In genomic region chr3R:10411752-10412549, dm6 we compare ENCODE assay signal across 1 fruit fly cellular context.
A peak's percentile ranks its signal among the peaks of the same experiment; 100 is the strongest.
TF ChIP-seq lines count a peak whose summit lies in the region.

No protein-coding gene starts in this region.

TF ChIP-seq in whole organism, embryonic, 481 proteins besides CTCF, POLR2A, EP300 and RAD21 (continued from another document):
- TF ChIP-seq fru (optimal IDR thresholded peaks at IDR 0.05; lab: Kevin White, UChicago) (no peak), zen (tag; optimal IDR thresholded peaks at IDR 0.05; lab: Kevin White, UChicago) (no peak), CG33213 (GFP tag; optimal IDR thresholded peaks at IDR 0.05; lab: Kevin White, UChicago) (no peak), croc (GFP tag; conservative IDR thresholded peaks at IDR 0.05; lab: Robert Waterston, UW) (no peak), CG9215 (GFP tag; IDR thresholded peaks at IDR 0.05; lab: Robert Waterston, UW) (peak; percentile 40; the same call in 1 of the 2 replicates), CG9817 (tag; optimal IDR thresholded peaks at IDR 0.05; lab: Kevin White, UChicago) (peak; percentile 53), dimm (GFP tag; IDR thresholded peaks at IDR 0.05; lab: Robert Waterston, UW) (no peak), Fer3 (tag; optimal IDR thresholded peaks at IDR 0.05; lab: Kevin White, UChicago) (peak; percentile 80), insv (GFP tag; optimal IDR thresholded peaks at IDR 0.05; lab: Kevin White, UChicago) (no peak), CG17612 (GFP tag; IDR thresholded peaks at IDR 0.05; lab: Robert Waterston, UW) (no peak), sob (GFP tag; IDR thresholded peaks at IDR 0.05; lab: Robert Waterston, UW) (peak; percentile 84), CG15011 (GFP tag; optimal IDR thresholded peaks at IDR 0.05; lab: Kevin White, UChicago) (no peak), CG14860 (GFP tag; IDR thresholded peaks at IDR 0.05; lab: Robert Waterston, UW; ENCODE audit: partially characterized antibody) (no peak), unc-4 (GFP tag; IDR thresholded peaks at IDR 0.05; lab: Robert Waterston, UW; ENCODE audit: partially characterized antibody) (no peak), pum (GFP tag; optimal IDR thresholded peaks at IDR 0.05; lab: Kevin White, UChicago) (peak; percentile 10), CG3838 (GFP tag; optimal IDR thresholded peaks at IDR 0.05; lab: Kevin White, UChicago) (no peak), Bteb2 (GFP tag; optimal IDR thresholded peaks at IDR 0.05; lab: Kevin White, UChicago) (no peak), h (optimal IDR thresholded peaks at IDR 0.05; lab: Kevin White, UChicago) (no peak), Atf3 (GFP tag; optimal IDR thresholded peaks at IDR 0.05; lab: Kevin White, UChicago) (no peak), CG3995 (GFP tag; optimal IDR thresholded peaks at IDR 0.05; lab: Kevin White, UChicago) (peak; percentile 48), CG17359 (tag; optimal IDR thresholded peaks at IDR 0.05; lab: Kevin White, UChicago) (peak; percentile 60), HHEX (GFP tag; optimal IDR thresholded peaks at IDR 0.05; lab: Kevin White, UChicago) (peak; percentile 72), Blimp-1 (GFP tag; optimal IDR thresholded peaks at IDR 0.05; lab: Kevin White, UChicago) (peak; percentile 79), Lim3 (GFP tag; IDR thresholded peaks at IDR 0.05; lab: Robert Waterston, UW) (no peak), CG2199 (GFP tag; IDR thresholded peaks at IDR 0.05; lab: Robert Waterston, UW) (no peak), CG10565 (GFP tag; optimal IDR thresholded peaks at IDR 0.05; lab: Kevin White, UChicago) (no peak), mirr (GFP tag; optimal IDR thresholded peaks at IDR 0.05; lab: Kevin White, UChicago) (peak; percentile 69), CG9932 (GFP tag; IDR thresholded peaks at IDR 0.05; lab: Robert Waterston, UW) (peak; percentile 42), CG18262 (tag; optimal IDR thresholded peaks at IDR 0.05; lab: Kevin White, UChicago) (no peak), Fer1 (GFP tag; optimal IDR thresholded peaks at IDR 0.05; lab: Kevin White, UChicago) (peak; percentile 71), lov (optimal IDR thresholded peaks at IDR 0.05; lab: Kevin White, UChicago) (no peak), lov (GFP tag; IDR thresholded peaks at IDR 0.05; lab: Robert Waterston, UW) (no peak), Hmx (GFP tag; optimal IDR thresholded peaks at IDR 0.05; lab: Kevin White, UChicago) (no peak), Rx (GFP tag; IDR thresholded peaks at IDR 0.05; lab: Robert Waterston, UW) (no peak), Gug (GFP tag; IDR thresholded peaks at IDR 0.05; lab: Robert Waterston, UW) (peak; percentile 53; the same call in 2 of the 4 replicates), tna (GFP tag; IDR thresholded peaks at IDR 0.05; lab: Robert Waterston, UW; ENCODE audit: partially characterized antibody) (no peak), MBD-R2 (GFP tag; IDR thresholded peaks at IDR 0.05; lab: Robert Waterston, UW) (peak; percentile 34; the same call in 1 of the 2 replicates), gfzf (GFP tag; optimal IDR thresholded peaks at IDR 0.05; lab: Kevin White, UChicago) (no peak), CG5953 (GFP tag; IDR thresholded peaks at IDR 0.05; lab: Robert Waterston, UW) (no peak), Dfd (GFP tag; optimal IDR thresholded peaks at IDR 0.05; lab: Kevin White, UChicago) (no peak), CG11456 (GFP tag; IDR thresholded peaks at IDR 0.05; lab: Robert Waterston, UW) (peak; percentile 86), corto (GFP tag; optimal IDR thresholded peaks at IDR 0.05; lab: Kevin White, UChicago) (no peak), CG6683 (GFP tag; optimal IDR thresholded peaks at IDR 0.05; lab: Kevin White, UChicago) (peak; percentile 26), CG10147 (GFP tag; optimal IDR thresholded peaks at IDR 0.05; lab: Kevin White, UChicago) (no peak), gro (GFP tag; optimal IDR thresholded peaks at IDR 0.05; lab: Kevin White, UChicago) (peak; percentile 73), CG13287 (GFP tag; IDR thresholded peaks at IDR 0.05; lab: Robert Waterston, UW; ENCODE audit: partially characterized antibody) (no peak), CG10321 (GFP tag; IDR thresholded peaks at IDR 0.05; lab: Robert Waterston, UW) (no peak), CG2678 (tag; optimal IDR thresholded peaks at IDR 0.05; lab: Kevin White, UChicago) (no peak), ase (GFP tag; IDR thresholded peaks at IDR 0.05; lab: Robert Waterston, UW) (0 out of 3 replicates have a peak, but pooled peaks have one; percentile 12), CG12236 (GFP tag; optimal IDR thresholded peaks at IDR 0.05; lab: Kevin White, UChicago) (no peak), CG16779 (GFP tag; IDR thresholded peaks at IDR 0.05; lab: Robert Waterston, UW) (no peak; the same call in 1 of the 2 replicates), Elba2 (GFP tag; optimal IDR thresholded peaks at IDR 0.05; lab: Kevin White, UChicago) (no peak), CG10274 (GFP tag; optimal IDR thresholded peaks at IDR 0.05; lab: Kevin White, UChicago) (peak; percentile 17), B-H2 (GFP tag; optimal IDR thresholded peaks at IDR 0.05; lab: Kevin White, UChicago) (no peak), wdn (GFP tag; IDR thresholded peaks at IDR 0.05; lab: Robert Waterston, UW) (no peak), dysf (GFP tag; IDR thresholded peaks at IDR 0.05; lab: Robert Waterston, UW) (peak; percentile 78), CG7271 (tag; optimal IDR thresholded peaks at IDR 0.05; lab: Kevin White, UChicago) (no peak), kay (GFP tag; optimal IDR thresholded peaks at IDR 0.05; lab: Kevin White, UChicago) (no peak), Aef1 (GFP tag; IDR thresholded peaks at IDR 0.05; lab: Robert Waterston, UW) (peak; percentile 48), CG6854 (GFP tag; optimal IDR thresholded peaks at IDR 0.05; lab: Kevin White, UChicago) (peak; percentile 40), CG8478 (optimal IDR thresholded peaks at IDR 0.05; lab: Kevin White, UChicago) (no peak), CG1603 (tag; optimal IDR thresholded peaks at IDR 0.05; lab: Kevin White, UChicago) (no peak), bigmax (GFP tag; optimal IDR thresholded peaks at IDR 0.05; lab: Kevin White, UChicago) (no peak), CG6654 (GFP tag; optimal IDR thresholded peaks at IDR 0.05; lab: Kevin White, UChicago) (no peak), Neu2 (GFP tag; optimal IDR thresholded peaks at IDR 0.05; lab: Kevin White, UChicago; ENCODE audit: borderline replicate concordance) (no peak), pb (GFP tag; optimal IDR thresholded peaks at IDR 0.05; lab: Kevin White, UChicago) (no peak), ERR (GFP tag; optimal IDR thresholded peaks at IDR 0.05; lab: Kevin White, UChicago) (peak; percentile 24), luna (GFP tag; optimal IDR thresholded peaks at IDR 0.05; lab: Kevin White, UChicago) (no peak), otp (GFP tag; IDR thresholded peaks at IDR 0.05; lab: Robert Waterston, UW) (no peak), pnt (GFP tag; optimal IDR thresholded peaks at IDR 0.05; lab: Kevin White, UChicago) (peak; percentile 19), nmo (GFP tag; optimal IDR thresholded peaks at IDR 0.05; lab: Kevin White, UChicago) (peak; percentile 47), CG7556 (GFP tag; optimal IDR thresholded peaks at IDR 0.05; lab: Kevin White, UChicago) (peak; percentile 7), pros (GFP tag; optimal IDR thresholded peaks at IDR 0.05; lab: Kevin White, UChicago) (no peak), maf-S (GFP tag; optimal IDR thresholded peaks at IDR 0.05; lab: Kevin White, UChicago) (no peak), E2f2 (GFP tag; IDR thresholded peaks at IDR 0.05; lab: Robert Waterston, UW) (no peak), CG17385 (GFP tag; optimal IDR thresholded peaks at IDR 0.05; lab: Kevin White, UChicago) (no peak), CG31224 (GFP tag; IDR thresholded peaks at IDR 0.05; lab: Robert Waterston, UW) (peak; percentile 57; the same call in 1 of the 2 replicates), Xrp1 (GFP tag; IDR thresholded peaks at IDR 0.05; lab: Robert Waterston, UW) (peak; percentile 50), klu (GFP tag; IDR thresholded peaks at IDR 0.05; lab: Robert Waterston, UW) (no peak), fd102C (GFP tag; optimal IDR thresholded peaks at IDR 0.05; lab: Kevin White, UChicago) (no peak), slou (GFP tag; optimal IDR thresholded peaks at IDR 0.05; lab: Kevin White, UChicago) (no peak), CG10462 (GFP tag; optimal IDR thresholded peaks at IDR 0.05; lab: Kevin White, UChicago) (no peak), CG10654 (GFP tag; optimal IDR thresholded peaks at IDR 0.05; lab: Kevin White, UChicago) (no peak), toy (GFP tag; IDR thresholded peaks at IDR 0.05; lab: Robert Waterston, UW) (no peak), TFAM (GFP tag; optimal IDR thresholded peaks at IDR 0.05; lab: Kevin White, UChicago) (no peak), bsh (GFP tag; optimal IDR thresholded peaks at IDR 0.05; lab: Kevin White, UChicago) (no peak), Oaz (GFP tag; IDR thresholded peaks at IDR 0.05; lab: Robert Waterston, UW) (0 out of 2 replicates have a peak, but pooled peaks have one; percentile 19), aop (GFP tag; IDR thresholded peaks at IDR 0.05; lab: Robert Waterston, UW) (no peak), Meics (GFP tag; optimal IDR thresholded peaks at IDR 0.05; lab: Kevin White, UChicago) (peak; percentile 72), CG4282 (GFP tag; optimal IDR thresholded peaks at IDR 0.05; lab: Kevin White, UChicago) (no peak), fd96Cb (tag; optimal IDR thresholded peaks at IDR 0.05; lab: Kevin White, UChicago) (no peak), gcm2 (GFP tag; optimal IDR thresholded peaks at IDR 0.05; lab: Kevin White, UChicago) (no peak), CG32767 (GFP tag; IDR thresholded peaks at IDR 0.05; lab: Robert Waterston, UW) (no peak), gsb-n (tag; optimal IDR thresholded peaks at IDR 0.05; lab: Kevin White, UChicago) (no peak), Ets65A (GFP tag; lab: Kevin White, UChicago) (peak; percentile 84), pzg (GFP tag; optimal IDR thresholded peaks at IDR 0.05; lab: Kevin White, UChicago) (no peak), CG4730 (GFP tag; IDR thresholded peaks at IDR 0.05; lab: Robert Waterston, UW) (peak; percentile 73), CG10543 (GFP tag; optimal IDR thresholded peaks at IDR 0.05; lab: Kevin White, UChicago) (no peak), CG3407 (GFP tag; optimal IDR thresholded peaks at IDR 0.05; lab: Kevin White, UChicago) (no peak), sna (GFP tag; IDR thresholded peaks at IDR 0.05; lab: Robert Waterston, UW; ENCODE audit: partially characterized antibody) (no peak), Hr3 (GFP tag; optimal IDR thresholded peaks at IDR 0.05; lab: Kevin White, UChicago) (no peak), CG7372 (GFP tag; IDR thresholded peaks at IDR 0.05; lab: Robert Waterston, UW) (peak; percentile 17; the same call in 1 of the 2 replicates), repo (GFP tag; optimal IDR thresholded peaks at IDR 0.05; lab: Kevin White, UChicago) (no peak), chif (GFP tag; optimal IDR thresholded peaks at IDR 0.05; lab: Kevin White, UChicago) (no peak), scrt (GFP tag; optimal IDR thresholded peaks at IDR 0.05; lab: Kevin White, UChicago) (no peak), Sry-β (GFP tag; optimal IDR thresholded peaks at IDR 0.05; lab: Kevin White, UChicago) (no peak), PHDP (tag; optimal IDR thresholded peaks at IDR 0.05; lab: Kevin White, UChicago) (no peak), CG34422 (GFP tag; IDR thresholded peaks at IDR 0.05; lab: Robert Waterston, UW) (no peak), CG10209 (GFP tag; optimal IDR thresholded peaks at IDR 0.05; lab: Kevin White, UChicago) (no peak), Mrtf (GFP tag; IDR thresholded peaks at IDR 0.05; lab: Robert Waterston, UW) (peak; percentile 64; the same call in 1 of the 3 replicates), gsb (GFP tag; IDR thresholded peaks at IDR 0.05; lab: Robert Waterston, UW) (peak; percentile 69), CG6791 (GFP tag; IDR thresholded peaks at IDR 0.05; lab: Robert Waterston, UW; ENCODE audit: partially characterized antibody) (no peak), BEAF-32 (GFP tag; optimal IDR thresholded peaks at IDR 0.05; lab: Kevin White, UChicago) (no peak), Kr (GFP tag; optimal IDR thresholded peaks at IDR 0.05; lab: Kevin White, UChicago) (no peak), mld (GFP tag; IDR thresholded peaks at IDR 0.05; lab: Robert Waterston, UW; ENCODE audit: partially characterized antibody) (no peak), inv (GFP tag; IDR thresholded peaks at IDR 0.05; lab: Robert Waterston, UW; ENCODE audit: partially characterized antibody) (no peak), tx (GFP tag; optimal IDR thresholded peaks at IDR 0.05; lab: Kevin White, UChicago) (no peak), CG1647 (GFP tag; optimal IDR thresholded peaks at IDR 0.05; lab: Kevin White, UChicago) (no peak), Abd-B (GFP tag; optimal IDR thresholded peaks at IDR 0.05; lab: Kevin White, UChicago) (peak; percentile 8), Dbx (GFP tag; IDR thresholded peaks at IDR 0.05; lab: Robert Waterston, UW) (peak; percentile 45; the same call in 1 of the 3 replicates), Tbp (GFP tag; optimal IDR thresholded peaks at IDR 0.05; lab: Kevin White, UChicago) (no peak), CG1529 (GFP tag; optimal IDR thresholded peaks at IDR 0.05; lab: Kevin White, UChicago) (no peak), CG31441 (GFP tag; IDR thresholded peaks at IDR 0.05; lab: Robert Waterston, UW) (no peak), ftz-f1 (GFP tag; optimal IDR thresholded peaks at IDR 0.05; lab: Kevin White, UChicago) (no peak), NFAT (GFP tag; IDR thresholded peaks at IDR 0.05; lab: Robert Waterston, UW) (peak; percentile 53), Hr51 (GFP tag; optimal IDR thresholded peaks at IDR 0.05; lab: Kevin White, UChicago) (no peak), lmd (GFP tag; IDR thresholded peaks at IDR 0.05; lab: Robert Waterston, UW) (peak; percentile 59; the same call in 1 of the 2 replicates), CG10431 (GFP tag; optimal IDR thresholded peaks at IDR 0.05; lab: Kevin White, UChicago) (no peak), CG8388 (GFP tag; optimal IDR thresholded peaks at IDR 0.05; lab: Kevin White, UChicago) (no peak), Mad (GFP tag; optimal IDR thresholded peaks at IDR 0.05; lab: Kevin White, UChicago) (no peak), grau (tag; optimal IDR thresholded peaks at IDR 0.05; lab: Kevin White, UChicago) (peak; percentile 83), gce (GFP tag; IDR thresholded peaks at IDR 0.05; lab: Robert Waterston, UW) (peak; percentile 62; the same call in 1 of the 3 replicates), CG9876 (GFP tag; optimal IDR thresholded peaks at IDR 0.05; lab: Kevin White, UChicago) (no peak), cad (GFP tag; optimal IDR thresholded peaks at IDR 0.05; lab: Kevin White, UChicago) (no peak)
